Fruit fly (Drosophila melanogaster) whole organism, wandering third instar larva: ENCODE results near the gene CG32407.

ENCODE experiments used
- Abd-B ChIP-seq: fragments of >200 bp; optimal IDR thresholded peaks from 2 replicates; lab custom pipeline; 2017; ENCODE audit warnings: missing biosample characterization, missing genetic modification characterization
- CG9705 ChIP-seq: fragments of 200-800 bp; sonication (Bioruptor generic); optimal IDR thresholded peaks from 2 replicates; lab custom pipeline; 2018; ENCODE audit warnings: missing biosample characterization, mild to moderate bottlenecking, missing genetic modification characterization
- CrebA ChIP-seq: fragments of 200-800 bp; sonication (Bioruptor generic); optimal IDR thresholded peaks from 2 replicates; lab custom pipeline; 2016; ENCODE audit warnings: missing biosample characterization, mild to moderate bottlenecking, missing genetic modification characterization, borderline replicate concordance
- Dfd ChIP-seq: fragments of >200 bp; optimal IDR thresholded peaks from 2 replicates; lab custom pipeline; 2017; ENCODE audit warnings: missing biosample characterization, missing genetic modification characterization
- Dif ChIP-seq: fragments of 200-275, 200-300 bp; sonication (Bioruptor generic); optimal IDR thresholded peaks from 2 replicates; lab custom pipeline; 2018; ENCODE audit warnings: missing biosample characterization, missing genetic modification characterization; ENCODE audit not compliant: partially characterized antibody
- GATAd ChIP-seq: sonication (Bioruptor generic); optimal IDR thresholded peaks from 2 replicates; lab custom pipeline; 2016; ENCODE audit warnings: missing biosample characterization, missing genetic modification characterization
- Hr83 ChIP-seq: fragments of 200-300 bp; sonication (Bioruptor generic); optimal IDR thresholded peaks from 2 replicates; lab custom pipeline; 2016; ENCODE audit warnings: missing biosample characterization, mild to moderate bottlenecking, missing genetic modification characterization, moderate library complexity; ENCODE audit not compliant: poor library complexity, severe bottlenecking
- Jra ChIP-seq: sonication (Bioruptor generic); optimal IDR thresholded peaks from 2 replicates; lab custom pipeline; 2016; ENCODE audit warnings: missing biosample characterization, missing genetic modification characterization
- Mio ChIP-seq: sonication (Bioruptor generic); optimal IDR thresholded peaks from 2 replicates; lab custom pipeline; 2016; ENCODE audit warnings: missing biosample characterization, missing genetic modification characterization
- Myc ChIP-seq: fragments of >200 bp; optimal IDR thresholded peaks from 2 replicates; lab custom pipeline; 2017
- N ChIP-seq: fragments of >200 bp; optimal IDR thresholded peaks from 2 replicates; lab custom pipeline; 2018; ENCODE audit warnings: missing biosample characterization, missing external identifiers, missing genetic modification characterization
- OdsH ChIP-seq: fragments of 200-800 bp; sonication (Bioruptor generic); optimal IDR thresholded peaks from 2 replicates; lab custom pipeline; 2016; ENCODE audit warnings: missing biosample characterization, mild to moderate bottlenecking, missing genetic modification characterization
- Rel ChIP-seq, 2 experiments: fragments of 200-800 bp; sonication (Bioruptor generic) in 1 of 2; optimal IDR thresholded peaks; 2 replicates in 1 of 2; 3 replicates in 1 of 2; lab custom pipeline; 2016 to 2019; ENCODE audit warnings: mild to moderate bottlenecking in 2 of 2, missing biosample characterization in 2 of 2, missing genetic modification characterization in 2 of 2, moderate library complexity in 1 of 2
- Sp1 ChIP-seq: fragments of 200-800 bp; sonication (Bioruptor generic); optimal IDR thresholded peaks from 3 replicates; lab custom pipeline; 2019; ENCODE audit warnings: missing biosample characterization, mild to moderate bottlenecking, missing genetic modification characterization, moderate library complexity
- Vsx2 ChIP-seq: fragments of 200-300, 225-300 bp; sonication (Bioruptor generic); optimal IDR thresholded peaks from 2 replicates; lab custom pipeline; 2018; ENCODE audit warnings: missing biosample characterization, missing genetic modification characterization; ENCODE audit not compliant: partially characterized antibody
- dl ChIP-seq, 2 experiments: fragments of 175-275, 200-275 bp in 1 of 2; fragments of 200-275 bp in 1 of 2; sonication (Bioruptor generic); optimal IDR thresholded peaks; lab custom pipeline; 2018; ENCODE audit warnings: mild to moderate bottlenecking in 2 of 2, missing biosample characterization in 2 of 2, missing genetic modification characterization in 2 of 2, moderate library complexity in 2 of 2; ENCODE audit not compliant: partially characterized antibody in 2 of 2, insufficient read depth in 1 of 2
- dmrt93B ChIP-seq: fragments of 200-800 bp; sonication (Bioruptor generic); optimal IDR thresholded peaks from 2 replicates; lab custom pipeline; 2018; ENCODE audit warnings: missing biosample characterization, mild to moderate bottlenecking, missing genetic modification characterization
- ey ChIP-seq: fragments of 200-800 bp; sonication (Bioruptor generic); optimal IDR thresholded peaks from 2 replicates; lab custom pipeline; 2016; ENCODE audit warnings: missing biosample characterization, missing genetic modification characterization
- foxo ChIP-seq, 2 experiments: fragments of 200-800 bp; sonication (Bioruptor generic); optimal IDR thresholded peaks; 2 replicates in 1 of 2; 3 replicates in 1 of 2; lab custom pipeline; 2016 to 2017; ENCODE audit warnings: missing biosample characterization in 2 of 2, missing genetic modification characterization in 2 of 2
- fru ChIP-seq: fragments of 200-800 bp; sonication (Bioruptor generic); optimal IDR thresholded peaks from 3 replicates; lab custom pipeline; 2016; ENCODE audit warnings: missing biosample characterization, mild to moderate bottlenecking, missing genetic modification characterization
- h ChIP-seq: fragments of 200-800 bp; sonication (Bioruptor generic); optimal IDR thresholded peaks from 3 replicates; lab custom pipeline; 2016; ENCODE audit warnings: missing biosample characterization, mild to moderate bottlenecking, missing genetic modification characterization
- jim ChIP-seq: fragments of 175-275, 200-325 bp; sonication (Bioruptor generic); optimal IDR thresholded peaks from 2 replicates; lab custom pipeline; 2016; ENCODE audit warnings: missing biosample characterization, mild to moderate bottlenecking, missing genetic modification characterization
- lola ChIP-seq: fragments of >200 bp; optimal IDR thresholded peaks from 2 replicates; lab custom pipeline; 2017; ENCODE audit warnings: missing biosample characterization, missing genetic modification characterization
- pan ChIP-seq: fragments of >200 bp; optimal IDR thresholded peaks from 2 replicates; lab custom pipeline; 2017
- psq ChIP-seq: fragments of 200-800 bp; sonication (Bioruptor generic); optimal IDR thresholded peaks from 3 replicates; lab custom pipeline; 2017; ENCODE audit warnings: missing biosample characterization, mild to moderate bottlenecking, missing genetic modification characterization, moderate library complexity
- rgr ChIP-seq: fragments of 200-800 bp; sonication (Bioruptor generic); optimal IDR thresholded peaks from 3 replicates; lab custom pipeline; 2016; ENCODE audit warnings: missing biosample characterization, mild to moderate bottlenecking, missing genetic modification characterization
- sage ChIP-seq: fragments of 200-800 bp; sonication (Bioruptor generic); optimal IDR thresholded peaks from 2 replicates; lab custom pipeline; 2016; ENCODE audit warnings: missing biosample characterization, mild to moderate bottlenecking, missing genetic modification characterization
- sv ChIP-seq: fragments of 200-800 bp; sonication (Bioruptor generic); optimal IDR thresholded peaks from 3 replicates; lab custom pipeline; 2016; ENCODE audit warnings: missing biosample characterization, missing genetic modification characterization
- woc ChIP-seq: sonication (Bioruptor generic); optimal IDR thresholded peaks from 2 replicates; lab custom pipeline; 2016; ENCODE audit warnings: missing biosample characterization, mild to moderate bottlenecking, missing genetic modification characterization

CG32407 gene

DNA sequence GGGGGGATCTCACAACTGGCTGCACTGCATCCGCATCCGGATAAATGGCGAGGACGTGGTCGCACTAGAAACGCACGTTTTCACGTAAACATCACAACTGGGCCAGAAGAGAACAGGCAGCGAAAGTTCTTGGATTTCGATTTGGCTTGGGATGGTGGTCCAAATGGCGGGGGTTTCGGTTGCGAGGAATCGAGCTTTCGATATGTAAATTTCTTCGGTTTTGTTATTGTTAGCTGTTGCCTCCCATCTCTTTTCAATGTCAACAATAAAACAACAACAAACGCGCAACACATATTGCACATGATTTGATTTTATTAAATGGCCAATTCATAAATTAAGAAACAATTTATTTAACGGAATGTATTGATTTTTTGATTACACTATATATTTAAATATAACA is 639 bp upstream of the CG32407 start, which contains the start of gene PXo:
TSS of gene PXo (minus strand) at position 101 of the 400 bp plus-strand sequence.
- TF ChIP-seq Dif (GFP tag; lab: Kevin White, UChicago) (no peak), ey (GFP tag; lab: Kevin White, UChicago) (no peak), Abd-B (GFP tag; lab: Kevin White, UChicago) (no peak), psq (GFP tag; lab: Kevin White, UChicago) (no peak), Mio (GFP tag; lab: Kevin White, UChicago) (no peak), pan (no peak), h (GFP tag; lab: Kevin White, UChicago) (no peak), lola (no peak), dmrt93B (GFP tag; lab: Kevin White, UChicago) (no peak), Vsx2 (GFP tag; lab: Kevin White, UChicago) (no peak), Sp1 (GFP tag; lab: Kevin White, UChicago) (no peak), woc (no peak), GATAd (no peak), Myc (lab: Kevin White, UChicago) (no peak), dl (GFP tag; optimal IDR thresholded peaks at IDR 0.05; lab: Kevin White, UChicago; ENCODE audit: insufficient read depth in 1 of 2, partially characterized antibody in 2 of 2) (no peak)

DNA sequence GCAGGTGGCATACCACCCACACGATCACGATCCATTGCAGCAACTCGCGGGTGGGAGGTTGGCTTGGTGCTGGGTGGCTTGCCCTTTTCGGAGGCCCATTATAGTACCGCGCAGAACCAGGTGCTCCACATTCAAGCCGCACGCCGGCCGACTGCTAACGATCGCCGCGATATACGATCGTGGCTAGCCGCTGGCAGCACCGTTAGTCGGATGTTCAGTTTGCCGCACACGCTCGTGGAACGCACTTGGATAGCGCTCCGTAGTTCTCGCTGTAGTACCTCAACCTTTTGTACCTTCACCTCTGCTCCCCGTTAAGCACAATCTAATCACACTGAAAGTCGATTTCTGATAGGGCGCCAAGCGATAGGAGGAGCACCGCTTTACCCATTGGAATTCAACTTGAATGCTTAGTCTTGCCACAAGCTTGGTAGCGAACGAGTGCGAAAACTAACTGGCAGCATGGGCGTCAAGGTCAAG is 1.8 kb downstream of the CG32407 start, which contains the start of gene CG33523:
TSS of gene CG33523 (plus strand) at position 217 of the 477 bp plus-strand sequence.
- no peak for TF ChIP-seq CG9705 (GFP tag; lab: Kevin White, UChicago)
- TF ChIP-seq rgr (GFP tag; lab: Kevin White, UChicago), result no peak
- no peak for TF ChIP-seq fru (GFP tag; lab: Kevin White, UChicago)
- TF ChIP-seq Jra (GFP tag; lab: Kevin White, UChicago), result no peak
- no peak for TF ChIP-seq Hr83
- no peak for TF ChIP-seq jim (GFP tag; lab: Kevin White, UChicago)
- TF ChIP-seq h (GFP tag; lab: Kevin White, UChicago), result no peak
- TF ChIP-seq CrebA, result no peak
- TF ChIP-seq Sp1 (GFP tag; lab: Kevin White, UChicago), result no peak

DNA sequence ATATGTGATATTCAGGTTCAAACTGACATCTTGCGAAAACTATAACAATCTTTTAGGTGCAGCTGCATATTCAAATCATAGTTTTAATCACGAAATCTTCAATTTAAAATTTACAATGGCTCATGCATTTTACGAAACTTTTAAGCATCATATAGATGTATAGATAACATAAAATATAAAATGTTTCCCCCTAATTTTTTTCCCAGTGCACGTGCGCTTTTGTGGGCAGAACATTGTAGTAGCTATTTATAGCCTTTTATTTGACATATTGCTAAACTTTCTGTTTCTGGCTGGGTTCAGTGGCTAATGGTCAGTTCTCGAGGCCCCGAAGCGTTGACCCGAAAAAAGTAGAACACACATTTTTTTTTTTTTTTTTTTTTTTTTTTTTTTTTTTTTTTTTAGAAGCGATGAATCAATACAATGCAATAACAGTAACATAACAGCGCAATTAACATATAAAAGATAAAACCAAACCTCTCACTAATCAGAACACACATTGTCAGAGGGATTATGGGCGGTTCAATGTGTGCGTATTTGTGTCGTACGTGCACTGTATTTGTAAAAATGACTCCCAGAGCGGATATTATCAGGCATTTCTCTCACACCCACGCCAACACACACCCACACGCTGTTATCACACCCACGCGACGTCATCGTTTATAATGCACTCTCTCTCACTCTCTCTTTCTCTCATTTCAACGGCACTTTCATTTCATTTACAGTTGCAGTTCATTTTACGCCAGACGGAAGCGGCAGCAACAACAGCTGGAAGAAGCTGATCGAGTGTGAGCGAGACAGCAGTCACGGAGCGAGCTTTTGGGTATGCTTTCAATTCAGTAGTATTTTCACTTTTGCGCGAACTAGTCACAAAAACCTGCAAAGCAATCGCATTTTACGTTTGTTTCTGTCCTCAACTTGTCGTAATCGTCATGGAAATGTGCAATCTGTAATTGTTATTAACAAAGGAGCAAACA is 4.4 kb downstream of the CG32407 start:
- no peak for TF ChIP-seq psq (GFP tag; lab: Kevin White, UChicago)
- peak; percentile 34 for TF ChIP-seq Sp1 (GFP tag; lab: Kevin White, UChicago)
- TF ChIP-seq h (GFP tag; lab: Kevin White, UChicago), result peak; percentile 31
- TF ChIP-seq rgr (GFP tag; lab: Kevin White, UChicago), result peak; percentile 18
- peak; percentile 19 for TF ChIP-seq OdsH
- TF ChIP-seq foxo (GFP tag; optimal IDR thresholded peaks at IDR 0.05; lab: Kevin White, UChicago), result peak in 1 of 2 experiments; percentile 33
- no peak for TF ChIP-seq pan
- peak; percentile 11 to 28 for TF ChIP-seq dl (GFP tag; optimal IDR thresholded peaks at IDR 0.05; lab: Kevin White, UChicago; ENCODE audit: insufficient read depth in 1 of 2, partially characterized antibody in 2 of 2)
- no peak for TF ChIP-seq Rel (GFP tag; optimal IDR thresholded peaks at IDR 0.05; lab: Kevin White, UChicago)
- peak; percentile 2 for TF ChIP-seq Rel (tag; optimal IDR thresholded peaks at IDR 0.05; lab: Kevin White, UChicago)
- peak; percentile 66 for TF ChIP-seq Dif (GFP tag; lab: Kevin White, UChicago)

DNA sequence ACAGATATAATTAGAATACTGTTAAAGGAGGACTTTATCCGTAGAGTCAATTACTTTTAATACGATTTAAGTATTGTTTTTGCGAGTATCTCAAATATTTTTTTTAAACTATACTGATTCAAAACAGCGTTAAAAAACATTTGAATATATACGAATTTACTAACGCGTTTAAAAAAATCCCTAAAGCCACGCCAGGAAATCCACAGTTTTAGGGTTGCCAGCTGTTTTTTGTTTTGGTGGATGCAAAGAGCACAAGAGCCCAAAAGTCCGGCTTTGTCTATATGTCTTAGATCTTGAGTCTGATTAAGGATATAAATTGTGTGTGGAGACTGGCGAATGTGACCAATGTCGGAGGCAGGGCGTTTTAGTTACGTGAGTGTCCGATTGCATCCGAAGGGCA is 5.7 kb downstream of the CG32407 start:
- TF ChIP-seq Rel (GFP tag; optimal IDR thresholded peaks at IDR 0.05; lab: Kevin White, UChicago) (no peak), Rel (tag; optimal IDR thresholded peaks at IDR 0.05; lab: Kevin White, UChicago) (no peak), N (no peak), dl (GFP tag; optimal IDR thresholded peaks at IDR 0.05; lab: Kevin White, UChicago; ENCODE audit: insufficient read depth in 1 of 2, partially characterized antibody in 2 of 2) (no peak), woc (no peak), Jra (GFP tag; lab: Kevin White, UChicago) (no peak), Dfd (GFP tag; lab: Kevin White, UChicago) (no peak), fru (GFP tag; lab: Kevin White, UChicago) (no peak), Dif (GFP tag; lab: Kevin White, UChicago) (no peak), h (GFP tag; lab: Kevin White, UChicago) (no peak), sv (no peak), sage (no peak)
